Fruit fly (Drosophila melanogaster): ENCODE measurements around the gene CG14810.

Gene CG14810

DNA sequence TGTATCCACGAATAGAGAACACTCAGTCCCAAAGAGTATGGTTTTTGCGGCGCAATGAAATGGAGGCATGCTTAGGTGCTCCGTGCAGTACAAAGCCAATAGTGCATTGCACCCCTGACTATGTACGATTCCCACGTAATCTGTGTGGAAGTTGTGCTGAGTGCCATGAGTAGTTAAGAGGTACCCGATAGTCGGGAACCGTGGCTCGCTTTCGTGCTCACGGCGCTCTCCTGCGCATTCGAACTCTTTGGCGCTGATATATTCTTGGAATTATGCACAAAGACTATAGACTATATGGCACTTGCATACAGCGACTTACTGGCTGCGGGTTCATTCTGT, 4.4 kb upstream of the CG14810 start (continued):
- TF ChIP-seq gcm2 (GFP tag; optimal IDR thresholded peaks at IDR 0.05) (no peak), Lpt (GFP tag; optimal IDR thresholded peaks at IDR 0.05) (no peak), Max (GFP tag; optimal IDR thresholded peaks at IDR 0.05) (no peak), CG3847 (GFP tag; IDR thresholded peaks at IDR 0.05) (no peak), HLH4C (GFP tag; IDR thresholded peaks at IDR 0.05; ENCODE audit: partially characterized antibody) (0 out of 3 replicates have a peak, but pooled peaks have one; percentile 46), Ada2b (GFP tag; IDR thresholded peaks at IDR 0.05) (peak; percentile 32; the same call in 1 of the 2 replicates), slbo (GFP tag; IDR thresholded peaks at IDR 0.05) (peak; percentile 37; the same call in 1 of the 2 replicates), sob (GFP tag; IDR thresholded peaks at IDR 0.05) (peak; percentile 48; the same call in 1 of the 2 replicates), gce (GFP tag; IDR thresholded peaks at IDR 0.05) (0 out of 3 replicates have a peak, but pooled peaks have one; percentile 21), CG14667 (GFP tag; IDR thresholded peaks at IDR 0.05) (peak; percentile 27; the same call in 1 of the 2 replicates), Ptx1 (GFP tag; IDR thresholded peaks at IDR 0.05) (peak; percentile 59), dpn (GFP tag; optimal IDR thresholded peaks at IDR 0.05) (peak in 1 of 2 experiments; percentile 15), CG8290 (GFP tag; optimal IDR thresholded peaks at IDR 0.05) (no peak), CG8290 (tag; optimal IDR thresholded peaks at IDR 0.05) (peak in 1 of 2 experiments; percentile 34), CG14860 (GFP tag; IDR thresholded peaks at IDR 0.05; ENCODE audit: partially characterized antibody) (no peak), Drgx (GFP tag; IDR thresholded peaks at IDR 0.05) (peak; percentile 73), lab (GFP tag; optimal IDR thresholded peaks at IDR 0.05) (peak; percentile 4), Hmr (GFP tag; optimal IDR thresholded peaks at IDR 0.05) (peak; percentile 24), B-H1 (GFP tag; IDR thresholded peaks at IDR 0.05) (no peak), CG18599 (GFP tag; optimal IDR thresholded peaks at IDR 0.05) (peak; percentile 44), CHES-1-like (GFP tag; optimal IDR thresholded peaks at IDR 0.05) (peak; percentile 16), CG4707 (GFP tag; optimal IDR thresholded peaks at IDR 0.05) (no peak), dysf (GFP tag; IDR thresholded peaks at IDR 0.05) (peak; percentile 26; the same call in 1 of the 3 replicates), gem (tag; optimal IDR thresholded peaks at IDR 0.05) (peak; percentile 25), CG2120 (GFP tag; optimal IDR thresholded peaks at IDR 0.05) (peak; percentile 28), ttk (GFP tag; IDR thresholded peaks at IDR 0.05) (peak; percentile 29; the same call in 1 of the 2 replicates), Hr78 (GFP tag; optimal IDR thresholded peaks at IDR 0.05) (peak in 1 of 2 experiments; percentile 45), row (GFP tag; IDR thresholded peaks at IDR 0.05) (peak; percentile 76), CG17612 (GFP tag; IDR thresholded peaks at IDR 0.05) (no peak), nerfin-2 (GFP tag; IDR thresholded peaks at IDR 0.05; ENCODE audit: partially characterized antibody) (no peak), dmrt99B (tag; optimal IDR thresholded peaks at IDR 0.05) (peak; percentile 29), Gug (GFP tag; IDR thresholded peaks at IDR 0.05) (peak; percentile 12; the same call in 1 of the 4 replicates), fru (optimal IDR thresholded peaks at IDR 0.05) (no peak), cwo (GFP tag; optimal IDR thresholded peaks at IDR 0.05) (peak; percentile 15), lmd (GFP tag; IDR thresholded peaks at IDR 0.05) (peak; percentile 23; the same call in 1 of the 2 replicates), CG14710 (tag; optimal IDR thresholded peaks at IDR 0.05) (no peak), CG13287 (GFP tag; IDR thresholded peaks at IDR 0.05; ENCODE audit: partially characterized antibody) (no peak), Antp (GFP tag; optimal IDR thresholded peaks at IDR 0.05) (peak; percentile 1), CG6765 (GFP tag; optimal IDR thresholded peaks at IDR 0.05) (no peak), Sox102F (GFP tag; optimal IDR thresholded peaks at IDR 0.05) (peak; percentile 31), D19B (GFP tag; optimal IDR thresholded peaks at IDR 0.05) (peak; percentile 89), CG4730 (GFP tag; IDR thresholded peaks at IDR 0.05) (no peak), pnt (GFP tag; optimal IDR thresholded peaks at IDR 0.05) (peak; percentile 4), CG11504 (tag; optimal IDR thresholded peaks at IDR 0.05) (peak; percentile 9), dmrt11E (tag; optimal IDR thresholded peaks at IDR 0.05) (no peak), CG7839 (tag; optimal IDR thresholded peaks at IDR 0.05) (peak; percentile 35), lbe (GFP tag; optimal IDR thresholded peaks at IDR 0.05) (peak; percentile 43), Dbx (GFP tag; IDR thresholded peaks at IDR 0.05) (0 out of 3 replicates have a peak, but pooled peaks have one; percentile 22), CG12769 (tag; optimal IDR thresholded peaks at IDR 0.05) (peak; percentile 33), prd (optimal IDR thresholded peaks at IDR 0.05) (no peak), prd (GFP tag; IDR thresholded peaks at IDR 0.05) (peak; percentile 30; the same call in 1 of the 3 replicates)

All from whole organism, embryonic.